Fruit fly (Drosophila melanogaster) S2 (cell line): ENCODE results near the gene CG14246.

Source experiments
- CG8478 ChIP-seq: fragments of >200 bp; optimal IDR thresholded peaks from 2 replicates; lab custom pipeline; 2018
- CTCF ChIP-seq, 2 experiments: fragments of >200 bp; optimal IDR thresholded peaks; 2 replicates each; lab custom pipeline; 2018

dm6 chr3R:26704310-26704709 lies 22.8 kb upstream of the CG14246 start:
- TF ChIP-seq CTCF (optimal IDR thresholded peaks at IDR 0.05; lab: Kevin White, UChicago): no peak
- TF ChIP-seq CG8478 (lab: Kevin White, UChicago): no peak
